Worm (Caenorhabditis elegans) whole organism, L4 larva: ENCODE data around the gene C06C3.4.

Source experiments
- D1046.2 ChIP-seq: fragments of 200-800 bp; sonication (Bioruptor generic); IDR thresholded peaks from 2 replicates; pipeline ENCODE4 v1.3.6; 2022; ENCODE audit warnings: missing genetic modification characterization, missing compliant biosample characterization
- F10B5.3 ChIP-seq: sonication (generic microtip); optimal IDR thresholded peaks from 2 replicates; lab custom pipeline; 2016; ENCODE audit warnings: mild to moderate bottlenecking, missing genetic modification characterization, missing compliant biosample characterization
- F44E2.7 ChIP-seq: fragments of 200-800 bp; sonication (Bioruptor generic); IDR thresholded peaks from 2 replicates; pipeline ENCODE4 v2.1.2; 2022; ENCODE audit warnings: missing genetic modification characterization, missing compliant biosample characterization
- Y75B8A.6 ChIP-seq: fragments of 200-800 bp; sonication (Bioruptor generic); IDR thresholded peaks from 2 replicates; pipeline ENCODE4 v1.3.6; 2022; ENCODE audit warnings: missing genetic modification reagents, missing genetic modification characterization, missing compliant biosample characterization
- ZK546.5 ChIP-seq, 2 experiments: sonication (generic microtip); optimal IDR thresholded peaks; 2 replicates each; lab custom pipeline; 2017; ENCODE audit warnings: missing biosample characterization in 2 of 2, missing genetic modification characterization in 2 of 2
- aha-1 ChIP-seq: fragments of 150-350 bp; peaks from one replicate; lab custom pipeline; 2014; ENCODE audit warnings: missing biosample characterization, missing genetic modification characterization
- aly-2 ChIP-seq: sonication (generic microtip); optimal IDR thresholded peaks from 2 replicates; lab custom pipeline; 2018; ENCODE audit warnings: missing biosample characterization, missing genetic modification characterization
- ceh-62 ChIP-seq: sonication (generic microtip); optimal IDR thresholded peaks from 2 replicates; lab custom pipeline; 2017; ENCODE audit warnings: missing biosample characterization, missing genetic modification characterization
- cey-2 ChIP-seq: sonication (generic microtip); optimal IDR thresholded peaks from 3 replicates; lab custom pipeline; 2017; ENCODE audit warnings: missing genetic modification characterization, mild to moderate bottlenecking, missing compliant biosample characterization, antibody characterized with exemption, borderline replicate concordance; ENCODE audit not compliant: insufficient read depth
- ctbp-1 ChIP-seq: fragments of 200-800 bp; sonication (Bioruptor generic); IDR thresholded peaks from 2 replicates; pipeline ENCODE4 v1.3.6; 2022; ENCODE audit warnings: missing genetic modification reagents, missing genetic modification characterization, missing compliant biosample characterization
- daf-16 ChIP-seq, 3 experiments: sonication (generic microtip); optimal IDR thresholded peaks; 2 replicates each; lab custom pipeline; 2016 to 2017; ENCODE audit warnings: missing genetic modification characterization in 3 of 3, missing genetic modification reagents in 3 of 3, mild to moderate bottlenecking in 2 of 3, missing compliant biosample characterization in 2 of 3, missing biosample characterization in 1 of 3, moderate library complexity in 1 of 3
- daf-8 ChIP-seq: fragments of 200-800 bp; sonication (Bioruptor generic); IDR thresholded peaks from 2 replicates; pipeline ENCODE4 v1.3.6; 2022; ENCODE audit warnings: missing genetic modification characterization, missing compliant biosample characterization
- dmd-6 ChIP-seq: fragments of 200-800 bp; sonication (Bioruptor generic); IDR thresholded peaks from 2 replicates; pipeline ENCODE4 v1.3.6; 2022; ENCODE audit warnings: missing genetic modification reagents, missing genetic modification characterization, missing compliant biosample characterization
- dpl-1 ChIP-seq: fragments of 150-350 bp; optimal IDR thresholded peaks from 2 replicates; lab custom pipeline; 2014; ENCODE audit warnings: missing biosample characterization, missing genetic modification reagents, missing genetic modification characterization
- dve-1 ChIP-seq: sonication (generic microtip); optimal IDR thresholded peaks from 2 replicates; lab custom pipeline; 2017; ENCODE audit warnings: antibody characterized with exemption, mild to moderate bottlenecking, missing genetic modification characterization, missing compliant biosample characterization; ENCODE audit not compliant: insufficient read depth
- fkh-10 ChIP-seq: fragments of 150-350 bp; optimal IDR thresholded peaks from 2 replicates; lab custom pipeline; 2014; ENCODE audit warnings: missing biosample characterization, missing genetic modification reagents, missing genetic modification characterization
- fos-1 ChIP-seq: fragments of 150-350 bp; optimal IDR thresholded peaks from 2 replicates; lab custom pipeline; 2014; ENCODE audit warnings: missing biosample characterization, missing genetic modification characterization
- hif-1 ChIP-seq, 2 experiments: sonication (generic microtip); optimal IDR thresholded peaks; 2 replicates each; lab custom pipeline; 2016 to 2017; ENCODE audit warnings: missing compliant biosample characterization in 2 of 2, missing genetic modification characterization in 2 of 2, missing genetic modification reagents in 2 of 2, missing genotype in 2 of 2, mild to moderate bottlenecking in 1 of 2
- hlh-11 ChIP-seq: fragments of 200-800 bp; sonication (Bioruptor generic); optimal IDR thresholded peaks from 2 replicates; lab custom pipeline; 2018; ENCODE audit warnings: mild to moderate bottlenecking, missing genetic modification characterization, missing compliant biosample characterization
- jun-1 ChIP-seq: fragments of 150-350 bp; optimal IDR thresholded peaks from 2 replicates; lab custom pipeline; 2014; ENCODE audit warnings: missing biosample characterization, missing genetic modification reagents, missing genetic modification characterization
- lim-7 ChIP-seq: fragments of 200-800 bp; sonication (Bioruptor generic); IDR thresholded peaks from 2 replicates; pipeline ENCODE4 v1.3.6; 2022; ENCODE audit warnings: missing genetic modification characterization, missing compliant biosample characterization
- lin-15B ChIP-seq: fragments of 150-350 bp; sonication (generic microtip); optimal IDR thresholded peaks from 3 replicates; lab custom pipeline; 2014; ENCODE audit warnings: missing biosample characterization, missing genetic modification characterization
- lsy-2 ChIP-seq, 2 experiments: fragments of 150-350 bp in 1 of 2; sonication (generic microtip) in 1 of 2; optimal IDR thresholded peaks; 2 replicates each; lab custom pipeline; 2014 to 2017; ENCODE audit warnings: missing biosample characterization in 2 of 2, missing genetic modification characterization in 2 of 2
- mdl-1 ChIP-seq, 2 experiments: fragments of 150-350 bp in 1 of 2; sonication (generic microtip) in 1 of 2; optimal IDR thresholded peaks; 2 replicates each; lab custom pipeline; 2014 to 2017; ENCODE audit warnings: missing biosample characterization in 2 of 2, missing genetic modification characterization in 2 of 2
- mep-1 ChIP-seq: fragments of 150-350 bp; sonication (generic microtip); optimal IDR thresholded peaks from 3 replicates; lab custom pipeline; 2014; ENCODE audit warnings: missing biosample characterization, missing genetic modification characterization
- mes-2 ChIP-seq: sonication (generic microtip); optimal IDR thresholded peaks from 2 replicates; lab custom pipeline; 2016; ENCODE audit warnings: missing genotype, mild to moderate bottlenecking, missing genetic modification characterization, missing compliant biosample characterization; ENCODE audit not compliant: poor library complexity, severe bottlenecking
- mxl-2 ChIP-seq: fragments of 200-800 bp; sonication (Bioruptor generic); conservative IDR thresholded peaks from 2 replicates; pipeline ENCODE4 v1.3.6; 2022; ENCODE audit warnings: missing genetic modification reagents, missing genetic modification characterization, missing compliant biosample characterization
- nhr-102 ChIP-seq: sonication (generic microtip); optimal IDR thresholded peaks from 2 replicates; lab custom pipeline; 2016; ENCODE audit warnings: mild to moderate bottlenecking, missing genetic modification characterization, moderate library complexity, missing compliant biosample characterization
- nhr-28 ChIP-seq: fragments of 150-350 bp; optimal IDR thresholded peaks from 2 replicates; lab custom pipeline; 2014; ENCODE audit warnings: missing biosample characterization, missing genetic modification characterization
- nhr-6 ChIP-seq: fragments of 150-350 bp; optimal IDR thresholded peaks from 2 replicates; lab custom pipeline; 2014; ENCODE audit warnings: missing biosample characterization, missing genetic modification characterization
- nhr-77 ChIP-seq: fragments of 150-350 bp; optimal IDR thresholded peaks from 2 replicates; lab custom pipeline; 2014; ENCODE audit warnings: missing biosample characterization, missing genetic modification characterization
- php-3 ChIP-seq: fragments of 200-800 bp; sonication (Bioruptor generic); IDR thresholded peaks from 2 replicates; pipeline ENCODE4 v1.3.6; 2022; ENCODE audit warnings: missing genetic modification reagents, missing genetic modification characterization, missing compliant biosample characterization
- pqm-1 ChIP-seq: sonication (generic microtip); optimal IDR thresholded peaks from 2 replicates; lab custom pipeline; 2017; ENCODE audit warnings: missing biosample characterization, missing genetic modification characterization
- rbr-2 ChIP-seq: sonication (generic microtip); optimal IDR thresholded peaks from 2 replicates; lab custom pipeline; 2016; ENCODE audit warnings: missing genotype, missing genetic modification characterization, missing compliant biosample characterization
- sdz-12 ChIP-seq: fragments of 200-800 bp; sonication (Bioruptor generic); optimal IDR thresholded peaks from 2 replicates; lab custom pipeline; 2018; ENCODE audit warnings: mild to moderate bottlenecking, missing genetic modification characterization, missing compliant biosample characterization
- skn-1 ChIP-seq: fragments of 150-350 bp; optimal IDR thresholded peaks from 2 replicates; lab custom pipeline; 2014; ENCODE audit warnings: missing biosample characterization, missing genetic modification characterization
- spr-1 ChIP-seq: sonication (generic microtip); optimal IDR thresholded peaks from 2 replicates; lab custom pipeline; 2016; ENCODE audit warnings: mild to moderate bottlenecking, missing genetic modification characterization, missing compliant biosample characterization
- unc-62 ChIP-seq, 3 experiments: fragments of 150-350 bp in 1 of 3; sonication (generic microtip); optimal IDR thresholded peaks in 2 of 3; peaks in 1 of 3; 1 replicate in 1 of 3; 2 replicates in 2 of 3; lab custom pipeline; 2014 to 2017; ENCODE audit warnings: missing biosample characterization in 3 of 3, missing genetic modification characterization in 3 of 3, missing genetic modification reagents in 3 of 3, missing genotype in 1 of 3
- zip-2 ChIP-seq: fragments of 150-350 bp; optimal IDR thresholded peaks from 2 replicates; lab custom pipeline; 2014; ENCODE audit warnings: missing biosample characterization, missing genetic modification characterization

C06C3.4 gene

ce11 chrII:9372991-9373390, at the start of gene C06C3.4:
C06C3.4 (plus strand) TSS chrII:9373291.
- TF ChIP-seq D1046.2 (GFP tag; lab: Robert Waterston, UW): no peak

ce11 chrII:9323660-9324059, 49.4 kb upstream of the C06C3.4 start, which contains the start of gene egli-1:
egli-1 (plus strand) TSS chrII:9323960.
- no peak for TF ChIP-seq ZK546.5 (tag; optimal IDR thresholded peaks at IDR 0.05; lab: Kevin White, UChicago)
- no peak for TF ChIP-seq pqm-1 (tag; lab: Kevin White, UChicago)
- no peak for TF ChIP-seq fos-1
- no peak for TF ChIP-seq cey-2 (tag; lab: Kevin White, UChicago)
- TF ChIP-seq F10B5.3 (tag; lab: Kevin White, UChicago): no peak

- TF ChIP-seq unc-62 (GFP tag; optimal IDR thresholded peaks at IDR 0.05 in 1 of 2; lab: Kevin White, UChicago) (peak in 1 of 2 experiments; percentile 93), unc-62 (tag; optimal IDR thresholded peaks at IDR 0.05; lab: Kevin White, UChicago) (no peak), daf-16 (GFP tag; optimal IDR thresholded peaks at IDR 0.05; lab: Kevin White, UChicago) (no peak), daf-16 (tag; optimal IDR thresholded peaks at IDR 0.05; lab: Kevin White, UChicago) (peak; percentile 23), mes-2 (tag; lab: Kevin White, UChicago) (peak; percentile 24), dve-1 (tag; lab: Kevin White, UChicago) (peak; percentile 56), nhr-6 (peak; percentile 34), F44E2.7 (GFP tag; lab: Robert Waterston, UW) (no peak), aly-2 (no peak), mep-1 (tag; lab: Kevin White, UChicago) (peak; percentile 42), mdl-1 (tag; optimal IDR thresholded peaks at IDR 0.05; lab: Kevin White, UChicago) (peak in 1 of 2 experiments; percentile 40), ctbp-1 (GFP tag; lab: Robert Waterston, UW) (0 out of 2 replicates have a peak, but pooled peaks have one; percentile 26), lsy-2 (tag; optimal IDR thresholded peaks at IDR 0.05; lab: Kevin White, UChicago) (peak in 1 of 2 experiments; percentile 59), nhr-77 (tag; lab: Kevin White, UChicago) (peak; percentile 36), hlh-11 (tag; lab: Kevin White, UChicago) (peak; percentile 33), aha-1 (tag; lab: Kevin White, UChicago) (peak; percentile 70), nhr-102 (no peak), Y75B8A.6 (GFP tag; lab: Robert Waterston, UW) (no peak), mxl-2 (GFP tag; lab: Robert Waterston, UW) (no peak), hif-1 (tag; optimal IDR thresholded peaks at IDR 0.05; lab: Kevin White, UChicago) (peak in 1 of 2 experiments; percentile 53)
Measured at ce11 chrII:9324824-9325351, 48.2 kb upstream of the C06C3.4 start, which contains the start of gene eat-3. eat-3 (plus strand) TSS chrII:9324874.

ce11 chrII:9325555-9325954, 47.5 kb upstream of the C06C3.4 start:
- 0 out of 2 replicates have a peak, but pooled peaks have one; percentile 16 for TF ChIP-seq php-3 (GFP tag; lab: Robert Waterston, UW)
- TF ChIP-seq spr-1 (tag; lab: Kevin White, UChicago): no peak
- no peak for TF ChIP-seq lim-7
- TF ChIP-seq fkh-10 (GFP tag; lab: Kevin White, UChicago): no peak
- TF ChIP-seq dmd-6 (GFP tag; lab: Robert Waterston, UW): peak; percentile 77
- TF ChIP-seq pqm-1 (tag; lab: Kevin White, UChicago): peak; percentile 78
- TF ChIP-seq ceh-62: no peak
- no peak for TF ChIP-seq rbr-2 (tag; lab: Kevin White, UChicago)
- no peak for TF ChIP-seq D1046.2 (GFP tag; lab: Robert Waterston, UW)
- no peak for TF ChIP-seq lin-15B
- TF ChIP-seq sdz-12 (GFP tag; lab: Kevin White, UChicago): no peak
- no peak for TF ChIP-seq daf-8 (GFP tag; lab: Robert Waterston, UW)
- no peak for TF ChIP-seq daf-16 (GFP tag; optimal IDR thresholded peaks at IDR 0.05; lab: Kevin White, UChicago)
- TF ChIP-seq daf-16 (tag; optimal IDR thresholded peaks at IDR 0.05; lab: Kevin White, UChicago): peak; percentile 57
- peak; percentile 59 for TF ChIP-seq nhr-28 (tag; lab: Kevin White, UChicago)
- TF ChIP-seq hlh-11 (tag; lab: Kevin White, UChicago): peak; percentile 81
- TF ChIP-seq dpl-1 (GFP tag; lab: Kevin White, UChicago): no peak
- TF ChIP-seq jun-1: no peak
- TF ChIP-seq zip-2 (tag; lab: Kevin White, UChicago): no peak
- no peak for TF ChIP-seq skn-1 (tag; lab: Kevin White, UChicago)
